Fruit fly (Drosophila melanogaster) whole organism, wandering third instar larva: ENCODE results near the gene CG1233.

Source experiments
- Abd-B ChIP-seq: fragments of >200 bp; optimal IDR thresholded peaks from 2 replicates; lab custom pipeline; 2017; ENCODE audit warnings: missing biosample characterization, missing genetic modification characterization
- CG32264 ChIP-seq: fragments of 200-800 bp; sonication (Bioruptor generic); optimal IDR thresholded peaks from 2 replicates; lab custom pipeline; 2016; ENCODE audit warnings: missing biosample characterization, missing genetic modification characterization
- CG9705 ChIP-seq: fragments of 200-800 bp; sonication (Bioruptor generic); optimal IDR thresholded peaks from 2 replicates; lab custom pipeline; 2018; ENCODE audit warnings: missing biosample characterization, mild to moderate bottlenecking, missing genetic modification characterization
- CrebA ChIP-seq: fragments of 200-800 bp; sonication (Bioruptor generic); optimal IDR thresholded peaks from 2 replicates; lab custom pipeline; 2016; ENCODE audit warnings: missing biosample characterization, mild to moderate bottlenecking, missing genetic modification characterization, borderline replicate concordance
- Dfd ChIP-seq: fragments of >200 bp; optimal IDR thresholded peaks from 2 replicates; lab custom pipeline; 2017; ENCODE audit warnings: missing biosample characterization, missing genetic modification characterization
- Dif ChIP-seq: fragments of 200-275, 200-300 bp; sonication (Bioruptor generic); optimal IDR thresholded peaks from 2 replicates; lab custom pipeline; 2018; ENCODE audit warnings: missing biosample characterization, missing genetic modification characterization; ENCODE audit not compliant: partially characterized antibody
- GATAd ChIP-seq: sonication (Bioruptor generic); optimal IDR thresholded peaks from 2 replicates; lab custom pipeline; 2016; ENCODE audit warnings: missing biosample characterization, missing genetic modification characterization
- HLH106 ChIP-seq: fragments of 200-800 bp; optimal IDR thresholded peaks from 3 replicates; lab custom pipeline; 2019; ENCODE audit warnings: missing biosample characterization, mild to moderate bottlenecking, missing genetic modification characterization, moderate library complexity
- Hnf4 ChIP-seq: fragments of 200-800 bp; sonication (Bioruptor generic); optimal IDR thresholded peaks from 2 replicates; lab custom pipeline; 2016; ENCODE audit warnings: missing biosample characterization, mild to moderate bottlenecking, missing genetic modification characterization
- Hr78 ChIP-seq: fragments of >200 bp; optimal IDR thresholded peaks from 2 replicates; lab custom pipeline; 2017; ENCODE audit warnings: missing biosample characterization, missing genetic modification characterization
- Hr83 ChIP-seq: fragments of 200-300 bp; sonication (Bioruptor generic); optimal IDR thresholded peaks from 2 replicates; lab custom pipeline; 2016; ENCODE audit warnings: missing biosample characterization, mild to moderate bottlenecking, missing genetic modification characterization, moderate library complexity; ENCODE audit not compliant: poor library complexity, severe bottlenecking
- Jra ChIP-seq: sonication (Bioruptor generic); optimal IDR thresholded peaks from 2 replicates; lab custom pipeline; 2016; ENCODE audit warnings: missing biosample characterization, missing genetic modification characterization
- Mio ChIP-seq: sonication (Bioruptor generic); optimal IDR thresholded peaks from 2 replicates; lab custom pipeline; 2016; ENCODE audit warnings: missing biosample characterization, missing genetic modification characterization
- Myc ChIP-seq: fragments of >200 bp; optimal IDR thresholded peaks from 2 replicates; lab custom pipeline; 2017
- N ChIP-seq: fragments of >200 bp; optimal IDR thresholded peaks from 2 replicates; lab custom pipeline; 2018; ENCODE audit warnings: missing biosample characterization, missing external identifiers, missing genetic modification characterization
- OdsH ChIP-seq: fragments of 200-800 bp; sonication (Bioruptor generic); optimal IDR thresholded peaks from 2 replicates; lab custom pipeline; 2016; ENCODE audit warnings: missing biosample characterization, mild to moderate bottlenecking, missing genetic modification characterization
- Rel ChIP-seq, 2 experiments: fragments of 200-800 bp; sonication (Bioruptor generic) in 1 of 2; optimal IDR thresholded peaks; 2 replicates in 1 of 2; 3 replicates in 1 of 2; lab custom pipeline; 2016 to 2019; ENCODE audit warnings: mild to moderate bottlenecking in 2 of 2, missing biosample characterization in 2 of 2, missing genetic modification characterization in 2 of 2, moderate library complexity in 1 of 2
- Sp1 ChIP-seq: fragments of 200-800 bp; sonication (Bioruptor generic); optimal IDR thresholded peaks from 3 replicates; lab custom pipeline; 2019; ENCODE audit warnings: missing biosample characterization, mild to moderate bottlenecking, missing genetic modification characterization, moderate library complexity
- Vsx2 ChIP-seq: fragments of 200-300, 225-300 bp; sonication (Bioruptor generic); optimal IDR thresholded peaks from 2 replicates; lab custom pipeline; 2018; ENCODE audit warnings: missing biosample characterization, missing genetic modification characterization; ENCODE audit not compliant: partially characterized antibody
- br ChIP-seq: fragments of 200-800 bp; sonication (Bioruptor generic); optimal IDR thresholded peaks from 2 replicates; lab custom pipeline; 2016; ENCODE audit warnings: missing biosample characterization, missing genetic modification characterization
- brk ChIP-seq: fragments of 200-800 bp; sonication (Bioruptor generic); optimal IDR thresholded peaks from 2 replicates; lab custom pipeline; 2016; ENCODE audit warnings: missing biosample characterization, mild to moderate bottlenecking, missing genetic modification characterization
- dl ChIP-seq, 2 experiments: fragments of 175-275, 200-275 bp in 1 of 2; fragments of 200-275 bp in 1 of 2; sonication (Bioruptor generic); optimal IDR thresholded peaks; lab custom pipeline; 2018; ENCODE audit warnings: mild to moderate bottlenecking in 2 of 2, missing biosample characterization in 2 of 2, missing genetic modification characterization in 2 of 2, moderate library complexity in 2 of 2; ENCODE audit not compliant: partially characterized antibody in 2 of 2, insufficient read depth in 1 of 2
- dmrt93B ChIP-seq: fragments of 200-800 bp; sonication (Bioruptor generic); optimal IDR thresholded peaks from 2 replicates; lab custom pipeline; 2018; ENCODE audit warnings: missing biosample characterization, mild to moderate bottlenecking, missing genetic modification characterization
- dsf ChIP-seq: sonication (Bioruptor generic); optimal IDR thresholded peaks from 2 replicates; lab custom pipeline; 2016; ENCODE audit warnings: missing biosample characterization, missing genetic modification characterization, borderline replicate concordance
- ey ChIP-seq: fragments of 200-800 bp; sonication (Bioruptor generic); optimal IDR thresholded peaks from 2 replicates; lab custom pipeline; 2016; ENCODE audit warnings: missing biosample characterization, missing genetic modification characterization
- foxo ChIP-seq, 2 experiments: fragments of 200-800 bp; sonication (Bioruptor generic); optimal IDR thresholded peaks; 2 replicates in 1 of 2; 3 replicates in 1 of 2; lab custom pipeline; 2016 to 2017; ENCODE audit warnings: missing biosample characterization in 2 of 2, missing genetic modification characterization in 2 of 2
- fru ChIP-seq: fragments of 200-800 bp; sonication (Bioruptor generic); optimal IDR thresholded peaks from 3 replicates; lab custom pipeline; 2016; ENCODE audit warnings: missing biosample characterization, mild to moderate bottlenecking, missing genetic modification characterization
- h ChIP-seq: fragments of 200-800 bp; sonication (Bioruptor generic); optimal IDR thresholded peaks from 3 replicates; lab custom pipeline; 2016; ENCODE audit warnings: missing biosample characterization, mild to moderate bottlenecking, missing genetic modification characterization
- jim ChIP-seq: fragments of 175-275, 200-325 bp; sonication (Bioruptor generic); optimal IDR thresholded peaks from 2 replicates; lab custom pipeline; 2016; ENCODE audit warnings: missing biosample characterization, mild to moderate bottlenecking, missing genetic modification characterization
- lola ChIP-seq: fragments of >200 bp; optimal IDR thresholded peaks from 2 replicates; lab custom pipeline; 2017; ENCODE audit warnings: missing biosample characterization, missing genetic modification characterization
- pan ChIP-seq: fragments of >200 bp; optimal IDR thresholded peaks from 2 replicates; lab custom pipeline; 2017
- psq ChIP-seq: fragments of 200-800 bp; sonication (Bioruptor generic); optimal IDR thresholded peaks from 3 replicates; lab custom pipeline; 2017; ENCODE audit warnings: missing biosample characterization, mild to moderate bottlenecking, missing genetic modification characterization, moderate library complexity
- rgr ChIP-seq: fragments of 200-800 bp; sonication (Bioruptor generic); optimal IDR thresholded peaks from 3 replicates; lab custom pipeline; 2016; ENCODE audit warnings: missing biosample characterization, mild to moderate bottlenecking, missing genetic modification characterization
- sage ChIP-seq: fragments of 200-800 bp; sonication (Bioruptor generic); optimal IDR thresholded peaks from 2 replicates; lab custom pipeline; 2016; ENCODE audit warnings: missing biosample characterization, mild to moderate bottlenecking, missing genetic modification characterization
- sv ChIP-seq: fragments of 200-800 bp; sonication (Bioruptor generic); optimal IDR thresholded peaks from 3 replicates; lab custom pipeline; 2016; ENCODE audit warnings: missing biosample characterization, missing genetic modification characterization
- tai ChIP-seq: sonication (Bioruptor generic); optimal IDR thresholded peaks from 2 replicates; lab custom pipeline; 2016; ENCODE audit warnings: missing biosample characterization, missing genetic modification characterization
- usp ChIP-seq: fragments of >200 bp; optimal IDR thresholded peaks from 2 replicates; lab custom pipeline; 2017; ENCODE audit warnings: missing biosample characterization, missing genetic modification characterization
- woc ChIP-seq: sonication (Bioruptor generic); optimal IDR thresholded peaks from 2 replicates; lab custom pipeline; 2016; ENCODE audit warnings: missing biosample characterization, mild to moderate bottlenecking, missing genetic modification characterization

Gene CG1233

dm6 chr3L:347641-348405, 13.4 kb upstream of the CG1233 start:
- peak; percentile 78 for TF ChIP-seq fru (GFP tag; lab: Kevin White, UChicago)
- peak; percentile 30 for TF ChIP-seq CG32264 (GFP tag; lab: Kevin White, UChicago)
- TF ChIP-seq sv, result peak; percentile 65
- TF ChIP-seq OdsH (GFP tag; lab: Kevin White, UChicago), result peak; percentile 66
- TF ChIP-seq woc (GFP tag; lab: Kevin White, UChicago), result peak; percentile 67
- TF ChIP-seq Dfd (GFP tag; lab: Kevin White, UChicago), result no peak
- TF ChIP-seq Hnf4 (GFP tag; lab: Kevin White, UChicago), result peak; percentile 65
- TF ChIP-seq dsf (GFP tag; lab: Kevin White, UChicago), result no peak
- TF ChIP-seq Sp1 (GFP tag; lab: Kevin White, UChicago), result peak; percentile 52
- TF ChIP-seq Hr78 (GFP tag; lab: Kevin White, UChicago), result no peak
- no peak for TF ChIP-seq Hr83 (GFP tag; lab: Kevin White, UChicago)
- TF ChIP-seq usp, result no peak
- peak; percentile 4 for TF ChIP-seq brk (GFP tag; lab: Kevin White, UChicago)
- TF ChIP-seq ey, result peak; percentile 85
- peak; percentile 84 for TF ChIP-seq h (GFP tag; lab: Kevin White, UChicago)
- TF ChIP-seq Rel (GFP tag; optimal IDR thresholded peaks at IDR 0.05; lab: Kevin White, UChicago), result peak; percentile 15
- TF ChIP-seq Rel (tag; optimal IDR thresholded peaks at IDR 0.05; lab: Kevin White, UChicago), result peak; percentile 24
- TF ChIP-seq CG9705 (GFP tag; lab: Kevin White, UChicago), result no peak
- TF ChIP-seq sage (GFP tag; lab: Kevin White, UChicago), result peak; percentile 6
- no peak for TF ChIP-seq Myc (lab: Kevin White, UChicago)
- peak in 1 of 2 experiments; percentile 6 for TF ChIP-seq dl (GFP tag; optimal IDR thresholded peaks at IDR 0.05; lab: Kevin White, UChicago; ENCODE audit: insufficient read depth in 1 of 2, partially characterized antibody in 2 of 2)
- peak; percentile 75 for TF ChIP-seq br (GFP tag; lab: Kevin White, UChicago)
- no peak for TF ChIP-seq CrebA (GFP tag; lab: Kevin White, UChicago)
- TF ChIP-seq pan (lab: Kevin White, UChicago), result no peak
- peak; percentile 80 for TF ChIP-seq rgr (GFP tag; lab: Kevin White, UChicago)
- peak; percentile 40 for TF ChIP-seq dmrt93B (GFP tag; lab: Kevin White, UChicago)
- TF ChIP-seq tai (GFP tag; lab: Kevin White, UChicago), result no peak
- TF ChIP-seq psq (GFP tag; lab: Kevin White, UChicago), result peak; percentile 76
- TF ChIP-seq foxo (GFP tag; optimal IDR thresholded peaks at IDR 0.05; lab: Kevin White, UChicago), result peak in 1 of 2 experiments; percentile 84
- TF ChIP-seq HLH106 (tag; lab: Kevin White, UChicago), result peak; percentile 39
- peak; percentile 42 for TF ChIP-seq Jra (GFP tag; lab: Kevin White, UChicago)

- TF ChIP-seq tai (GFP tag; lab: Kevin White, UChicago), result no peak
- TF ChIP-seq dmrt93B (GFP tag; lab: Kevin White, UChicago), result no peak
- no peak for TF ChIP-seq Myc (lab: Kevin White, UChicago)
- TF ChIP-seq rgr (GFP tag; lab: Kevin White, UChicago), result no peak
Measured at dm6 chr3L:348406-348743, 12.9 kb upstream of the CG1233 start.

- TF ChIP-seq foxo (GFP tag; optimal IDR thresholded peaks at IDR 0.05; lab: Kevin White, UChicago) (peak in 1 of 2 experiments; percentile 39), Dif (no peak), lola (GFP tag; lab: Kevin White, UChicago) (no peak), Hr78 (GFP tag; lab: Kevin White, UChicago) (no peak), br (GFP tag; lab: Kevin White, UChicago) (peak; percentile 22), sage (GFP tag; lab: Kevin White, UChicago) (no peak), psq (GFP tag; lab: Kevin White, UChicago) (no peak), dl (GFP tag; optimal IDR thresholded peaks at IDR 0.05; lab: Kevin White, UChicago; ENCODE audit: insufficient read depth in 1 of 2, partially characterized antibody in 2 of 2) (no peak), brk (GFP tag; lab: Kevin White, UChicago) (no peak), OdsH (GFP tag; lab: Kevin White, UChicago) (peak; percentile 25), pan (lab: Kevin White, UChicago) (no peak), Vsx2 (GFP tag; lab: Kevin White, UChicago) (no peak), woc (GFP tag; lab: Kevin White, UChicago) (peak; percentile 8), tai (GFP tag; lab: Kevin White, UChicago) (no peak), dsf (GFP tag; lab: Kevin White, UChicago) (no peak), fru (GFP tag; lab: Kevin White, UChicago) (peak; percentile 25), Abd-B (GFP tag; lab: Kevin White, UChicago) (no peak), Myc (lab: Kevin White, UChicago) (no peak), Rel (GFP tag; optimal IDR thresholded peaks at IDR 0.05; lab: Kevin White, UChicago) (no peak), Rel (tag; optimal IDR thresholded peaks at IDR 0.05; lab: Kevin White, UChicago) (no peak), Mio (GFP tag; lab: Kevin White, UChicago) (no peak), dmrt93B (GFP tag; lab: Kevin White, UChicago) (no peak), ey (peak; percentile 38), CG9705 (GFP tag; lab: Kevin White, UChicago) (no peak), CG32264 (GFP tag; lab: Kevin White, UChicago) (no peak), GATAd (GFP tag; lab: Kevin White, UChicago) (no peak), Sp1 (GFP tag; lab: Kevin White, UChicago) (no peak), h (GFP tag; lab: Kevin White, UChicago) (peak; percentile 42), Hnf4 (GFP tag; lab: Kevin White, UChicago) (no peak), Hr83 (GFP tag; lab: Kevin White, UChicago) (no peak), N (GFP tag; lab: Kevin White, UChicago) (no peak), Jra (GFP tag; lab: Kevin White, UChicago) (no peak), CrebA (GFP tag; lab: Kevin White, UChicago) (no peak), HLH106 (tag; lab: Kevin White, UChicago) (no peak), rgr (GFP tag; lab: Kevin White, UChicago) (peak; percentile 44), jim (GFP tag; lab: Kevin White, UChicago) (no peak)
Measured at dm6 chr3L:349751-350150, 11.5 kb upstream of the CG1233 start.
